Worm (Caenorhabditis elegans) whole organism, L4 larva: ENCODE data around the gene srw-76.

Source experiments
- F26F4.8 ChIP-seq: fragments of 200-800 bp; sonication (Bioruptor generic); conservative IDR thresholded peaks from 2 replicates; pipeline ENCODE4 v1.3.6; 2022; ENCODE audit warnings: missing genetic modification characterization, missing compliant biosample characterization
- F49E8.2 ChIP-seq: sonication (generic microtip); optimal IDR thresholded peaks from 2 replicates; lab custom pipeline; 2016; ENCODE audit warnings: missing compliant biosample characterization, mild to moderate bottlenecking, missing genetic modification characterization, borderline replicate concordance
- Y48G9A.11 ChIP-seq: fragments of 200-800 bp; sonication (Bioruptor generic); IDR thresholded peaks from 2 replicates; pipeline ENCODE4 v1.3.6; 2022; ENCODE audit warnings: missing genetic modification reagents, missing genetic modification characterization, missing compliant biosample characterization
- ZK337.2 ChIP-seq: fragments of 200-800 bp; sonication (Bioruptor generic); IDR thresholded peaks from 2 replicates; pipeline ENCODE4 v1.3.6; 2022; ENCODE audit warnings: missing genetic modification reagents, missing genetic modification characterization, missing compliant biosample characterization
- aha-1 ChIP-seq: fragments of 150-350 bp; peaks from one replicate; lab custom pipeline; 2014; ENCODE audit warnings: missing biosample characterization, missing genetic modification characterization
- ama-1 ChIP-seq: fragments of 150-350 bp; optimal IDR thresholded peaks from 2 replicates; lab custom pipeline; 2014; ENCODE audit warnings: inconsistent platforms, mixed read lengths
- arid-1 ChIP-seq: fragments of 200-800 bp; sonication (Bioruptor generic); conservative IDR thresholded peaks from 2 replicates; pipeline ENCODE4 v1.3.6; 2022; ENCODE audit warnings: missing genetic modification reagents, missing genetic modification characterization, missing compliant biosample characterization
- ceh-28 ChIP-seq: fragments of 150-350 bp; optimal IDR thresholded peaks from 2 replicates; lab custom pipeline; 2014; ENCODE audit warnings: missing biosample characterization, missing genetic modification reagents, missing genetic modification characterization
- ceh-32 ChIP-seq: sonication (generic microtip); optimal IDR thresholded peaks from 2 replicates; lab custom pipeline; 2016; ENCODE audit warnings: mild to moderate bottlenecking, missing genetic modification characterization, missing compliant biosample characterization; ENCODE audit not compliant: poor library complexity
- cey-2 ChIP-seq: sonication (generic microtip); optimal IDR thresholded peaks from 3 replicates; lab custom pipeline; 2017; ENCODE audit warnings: missing genetic modification characterization, mild to moderate bottlenecking, missing compliant biosample characterization, antibody characterized with exemption, borderline replicate concordance; ENCODE audit not compliant: insufficient read depth
- ctbp-1 ChIP-seq: fragments of 200-800 bp; sonication (Bioruptor generic); IDR thresholded peaks from 2 replicates; pipeline ENCODE4 v1.3.6; 2022; ENCODE audit warnings: missing genetic modification reagents, missing genetic modification characterization, missing compliant biosample characterization
- daf-16 ChIP-seq, 3 experiments: sonication (generic microtip); optimal IDR thresholded peaks; 2 replicates each; lab custom pipeline; 2016 to 2017; ENCODE audit warnings: missing genetic modification characterization in 3 of 3, missing genetic modification reagents in 3 of 3, mild to moderate bottlenecking in 2 of 3, missing compliant biosample characterization in 2 of 3, missing biosample characterization in 1 of 3, moderate library complexity in 1 of 3
- daf-8 ChIP-seq: fragments of 200-800 bp; sonication (Bioruptor generic); IDR thresholded peaks from 2 replicates; pipeline ENCODE4 v1.3.6; 2022; ENCODE audit warnings: missing genetic modification characterization, missing compliant biosample characterization
- dmd-6 ChIP-seq: fragments of 200-800 bp; sonication (Bioruptor generic); IDR thresholded peaks from 2 replicates; pipeline ENCODE4 v1.3.6; 2022; ENCODE audit warnings: missing genetic modification reagents, missing genetic modification characterization, missing compliant biosample characterization
- dve-1 ChIP-seq: sonication (generic microtip); optimal IDR thresholded peaks from 2 replicates; lab custom pipeline; 2017; ENCODE audit warnings: antibody characterized with exemption, mild to moderate bottlenecking, missing genetic modification characterization, missing compliant biosample characterization; ENCODE audit not compliant: insufficient read depth
- egl-43 ChIP-seq: fragments of 200-800 bp; sonication (Bioruptor generic); IDR thresholded peaks from 2 replicates; pipeline ENCODE4 v1.3.6; 2022; ENCODE audit warnings: missing genetic modification reagents, missing genetic modification characterization, missing compliant biosample characterization
- fkh-10 ChIP-seq: fragments of 150-350 bp; optimal IDR thresholded peaks from 2 replicates; lab custom pipeline; 2014; ENCODE audit warnings: missing biosample characterization, missing genetic modification reagents, missing genetic modification characterization
- hlh-11 ChIP-seq: fragments of 200-800 bp; sonication (Bioruptor generic); optimal IDR thresholded peaks from 2 replicates; lab custom pipeline; 2018; ENCODE audit warnings: mild to moderate bottlenecking, missing genetic modification characterization, missing compliant biosample characterization
- hlh-30 ChIP-seq: sonication (generic microtip); optimal IDR thresholded peaks from 2 replicates; lab custom pipeline; 2017; ENCODE audit warnings: antibody characterized with exemption, mild to moderate bottlenecking, missing genetic modification characterization, missing compliant biosample characterization; ENCODE audit not compliant: insufficient read depth
- lin-39 ChIP-seq: fragments of 150-350 bp; optimal IDR thresholded peaks from 2 replicates; lab custom pipeline; 2014; ENCODE audit warnings: missing biosample characterization, missing genetic modification reagents, missing genetic modification characterization
- madf-9 ChIP-seq: fragments of 200-800 bp; sonication (Bioruptor generic); conservative IDR thresholded peaks from 2 replicates; pipeline ENCODE4 v1.3.6; 2022; ENCODE audit warnings: missing genetic modification reagents, missing genetic modification characterization, missing compliant biosample characterization
- mes-2 ChIP-seq: sonication (generic microtip); optimal IDR thresholded peaks from 2 replicates; lab custom pipeline; 2016; ENCODE audit warnings: missing genotype, mild to moderate bottlenecking, missing genetic modification characterization, missing compliant biosample characterization; ENCODE audit not compliant: poor library complexity, severe bottlenecking
- mxl-2 ChIP-seq: fragments of 200-800 bp; sonication (Bioruptor generic); conservative IDR thresholded peaks from 2 replicates; pipeline ENCODE4 v1.3.6; 2022; ENCODE audit warnings: missing genetic modification reagents, missing genetic modification characterization, missing compliant biosample characterization
- nhr-237 ChIP-seq: sonication (generic microtip); optimal IDR thresholded peaks from 2 replicates; lab custom pipeline; 2017; ENCODE audit warnings: missing biosample characterization, missing genetic modification characterization
- nhr-48 ChIP-seq: sonication (generic microtip); optimal IDR thresholded peaks from 2 replicates; lab custom pipeline; 2016; ENCODE audit warnings: mild to moderate bottlenecking, missing genetic modification characterization, missing compliant biosample characterization
- nhr-6 ChIP-seq: fragments of 150-350 bp; optimal IDR thresholded peaks from 2 replicates; lab custom pipeline; 2014; ENCODE audit warnings: missing biosample characterization, missing genetic modification characterization
- php-3 ChIP-seq: fragments of 200-800 bp; sonication (Bioruptor generic); IDR thresholded peaks from 2 replicates; pipeline ENCODE4 v1.3.6; 2022; ENCODE audit warnings: missing genetic modification reagents, missing genetic modification characterization, missing compliant biosample characterization
- pqm-1 ChIP-seq: sonication (generic microtip); optimal IDR thresholded peaks from 2 replicates; lab custom pipeline; 2017; ENCODE audit warnings: missing biosample characterization, missing genetic modification characterization
- saeg-2 ChIP-seq: fragments of 200-800 bp; sonication (Bioruptor generic); IDR thresholded peaks from 2 replicates; pipeline ENCODE4 v1.3.6; 2022; ENCODE audit warnings: missing genetic modification reagents, missing genetic modification characterization, missing compliant biosample characterization
- sdz-12 ChIP-seq: fragments of 200-800 bp; sonication (Bioruptor generic); optimal IDR thresholded peaks from 2 replicates; lab custom pipeline; 2018; ENCODE audit warnings: mild to moderate bottlenecking, missing genetic modification characterization, missing compliant biosample characterization
- skn-1 ChIP-seq: fragments of 150-350 bp; optimal IDR thresholded peaks from 2 replicates; lab custom pipeline; 2014; ENCODE audit warnings: missing biosample characterization, missing genetic modification characterization
- tra-1 ChIP-seq: fragments of 200-800 bp; sonication (Bioruptor generic); IDR thresholded peaks from 2 replicates; pipeline ENCODE4 v1.3.6; 2022; ENCODE audit warnings: missing genetic modification reagents, missing genetic modification characterization, missing compliant biosample characterization
- unc-62 ChIP-seq, 3 experiments: fragments of 150-350 bp in 1 of 3; sonication (generic microtip); optimal IDR thresholded peaks in 2 of 3; peaks in 1 of 3; 1 replicate in 1 of 3; 2 replicates in 2 of 3; lab custom pipeline; 2014 to 2017; ENCODE audit warnings: missing biosample characterization in 3 of 3, missing genetic modification characterization in 3 of 3, missing genetic modification reagents in 3 of 3, missing genotype in 1 of 3
- vab-7 ChIP-seq: fragments of 200-800 bp; sonication (Bioruptor generic); IDR thresholded peaks from 2 replicates; pipeline ENCODE4 v1.3.6; 2022; ENCODE audit warnings: missing genetic modification reagents, missing genetic modification characterization, missing compliant biosample characterization
- zfp-3 ChIP-seq: fragments of 200-800 bp; sonication (Bioruptor generic); conservative IDR thresholded peaks from 2 replicates; pipeline ENCODE4 v1.3.6; 2022; ENCODE audit warnings: missing genetic modification reagents, missing genetic modification characterization, missing compliant biosample characterization
- zip-2 ChIP-seq: fragments of 150-350 bp; optimal IDR thresholded peaks from 2 replicates; lab custom pipeline; 2014; ENCODE audit warnings: missing biosample characterization, missing genetic modification characterization

srw-76 gene

DNA sequence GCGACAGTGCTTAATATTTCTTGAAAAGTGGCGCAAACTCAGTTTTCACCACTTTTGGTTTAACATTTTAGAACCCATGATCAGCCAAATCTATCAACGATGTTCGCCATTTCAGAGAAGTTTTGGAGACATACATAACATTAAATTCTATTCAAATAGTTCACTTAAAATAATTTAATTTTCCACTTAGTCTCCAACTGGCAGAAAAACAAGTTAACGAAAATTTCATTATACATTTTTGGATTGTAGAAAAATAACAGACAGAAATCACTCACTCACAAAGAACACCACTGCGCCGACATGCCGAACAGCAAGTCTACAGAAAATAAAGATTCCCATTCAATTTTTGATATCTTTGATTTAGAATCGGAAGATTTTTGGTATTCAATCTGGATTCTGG is 41.9 kb upstream of the srw-76 start, which contains the start of gene srw-44:
srw-44 (plus strand) TSS at position 301 of the 400 bp plus-strand sequence.
- no peak for TF ChIP-seq ctbp-1 (GFP tag; lab: Robert Waterston, UW)
- peak in 1 of 2 experiments; percentile 58 for TF ChIP-seq unc-62 (GFP tag; optimal IDR thresholded peaks at IDR 0.05 in 1 of 2; lab: Kevin White, UChicago)
- TF ChIP-seq unc-62 (tag; optimal IDR thresholded peaks at IDR 0.05; lab: Kevin White, UChicago), result no peak

DNA sequence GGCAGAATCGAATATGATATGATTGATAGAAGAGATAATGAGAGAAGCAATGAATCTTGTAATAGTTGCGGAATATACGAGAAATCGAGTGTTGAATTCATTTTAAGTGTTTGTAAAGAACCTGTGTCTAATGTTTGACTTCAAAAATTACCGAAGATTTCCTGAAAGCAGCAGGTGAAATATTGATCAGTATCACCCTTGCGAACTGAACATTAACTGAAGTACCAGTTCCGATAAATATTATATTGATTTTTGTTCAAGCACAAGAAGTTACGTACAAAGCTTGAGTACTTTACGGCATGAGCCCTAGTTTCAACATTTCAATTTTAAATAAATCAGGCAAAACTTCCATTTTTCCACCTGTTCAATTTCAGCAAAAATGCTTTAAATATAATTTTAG is 41.1 kb upstream of the srw-76 start, which contains the start of gene srz-103:
srz-103 (minus strand) TSS at position 101 of the 400 bp plus-strand sequence.
- TF ChIP-seq vab-7 (GFP tag; lab: Robert Waterston, UW) (no peak), lin-39 (tag; lab: Kevin White, UChicago) (no peak)
- TF ChIP-seq, all 104 proteins: peak for 0

DNA sequence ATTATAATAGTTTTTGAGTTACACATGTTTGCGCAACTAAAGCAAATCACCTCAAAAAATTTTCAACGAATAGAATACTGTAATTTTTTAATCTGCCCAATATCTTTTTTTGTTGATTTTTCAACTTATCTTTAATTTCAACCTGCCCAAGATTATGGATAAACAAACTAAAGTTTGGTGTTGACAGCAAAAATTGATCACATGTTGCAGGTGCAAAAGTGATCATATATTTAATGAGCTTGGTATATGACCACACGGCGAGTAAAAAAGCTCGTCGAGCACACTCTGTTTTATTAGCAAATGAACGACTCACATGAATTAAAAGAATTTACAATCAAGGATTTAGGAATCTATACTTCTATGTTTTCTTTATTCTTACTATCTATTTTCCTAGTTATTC is 37.4 kb upstream of the srw-76 start, which contains the start of gene srz-1:
srz-1 (plus strand) TSS at position 301 of the 400 bp plus-strand sequence.
- TF ChIP-seq Y48G9A.11 (no peak), egl-43 (GFP tag; lab: Robert Waterston, UW) (no peak)

DNA sequence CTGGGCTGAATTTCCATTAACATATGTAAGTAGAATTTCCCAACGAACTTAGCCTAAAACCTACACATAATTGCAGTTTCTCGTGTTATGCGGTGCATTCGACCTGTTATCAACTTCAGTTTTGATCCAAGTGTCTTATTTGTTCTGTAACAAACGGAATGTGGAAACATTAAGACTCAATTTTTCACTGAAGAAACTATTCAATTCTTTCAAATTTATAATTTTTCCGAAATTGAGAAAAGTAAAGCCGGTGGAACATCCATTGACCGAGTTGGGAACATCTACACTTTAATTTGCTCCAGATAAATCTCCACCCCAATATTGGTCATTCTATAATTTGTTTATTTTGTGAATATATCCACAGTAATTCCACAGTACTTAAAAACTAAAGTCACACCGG is 36.3 kb upstream of the srw-76 start:
- TF ChIP-seq aha-1 (tag; lab: Kevin White, UChicago) (peak; percentile 91), unc-62 (GFP tag; optimal IDR thresholded peaks at IDR 0.05 in 1 of 2; lab: Kevin White, UChicago) (peak in 1 of 2 experiments; percentile 80), unc-62 (tag; optimal IDR thresholded peaks at IDR 0.05; lab: Kevin White, UChicago) (no peak), zfp-3 (GFP tag; lab: Robert Waterston, UW) (no peak), saeg-2 (GFP tag; lab: Robert Waterston, UW) (no peak)
- TF ChIP-seq, all 104 proteins: peak for 2

DNA sequence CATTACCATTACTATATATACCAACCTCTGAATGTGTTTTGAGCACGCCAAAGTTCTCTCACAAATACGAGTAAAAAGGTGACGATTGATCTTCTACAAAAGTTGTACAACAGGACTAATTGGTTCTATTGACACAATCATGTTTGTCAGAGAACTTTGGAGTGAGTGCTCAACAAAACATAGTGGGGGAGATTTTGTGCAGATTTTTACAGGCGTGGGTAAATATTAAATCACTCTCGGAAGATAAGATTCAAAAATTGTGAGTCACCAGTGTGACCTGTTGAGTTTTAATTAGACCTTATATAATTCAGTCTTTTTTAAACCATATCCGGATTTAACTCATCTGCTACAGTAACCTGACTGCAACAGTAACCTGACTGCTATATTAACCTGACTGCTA is 34.1 kb upstream of the srw-76 start, which contains the start of gene F14F8.8:
F14F8.8 (minus strand) TSS at position 101 of the 400 bp plus-strand sequence.
- TF ChIP-seq daf-16 (GFP tag; optimal IDR thresholded peaks at IDR 0.05; lab: Kevin White, UChicago) (no peak), daf-16 (tag; optimal IDR thresholded peaks at IDR 0.05; lab: Kevin White, UChicago) (no peak), madf-9 (no peak), hlh-11 (tag; lab: Kevin White, UChicago) (no peak), aha-1 (tag; lab: Kevin White, UChicago) (no peak), fkh-10 (no peak), zfp-3 (GFP tag; lab: Robert Waterston, UW) (no peak), F26F4.8 (no peak), dve-1 (no peak), mes-2 (no peak), ctbp-1 (GFP tag; lab: Robert Waterston, UW) (no peak), ceh-28 (tag; lab: Kevin White, UChicago) (no peak), cey-2 (no peak)

DNA sequence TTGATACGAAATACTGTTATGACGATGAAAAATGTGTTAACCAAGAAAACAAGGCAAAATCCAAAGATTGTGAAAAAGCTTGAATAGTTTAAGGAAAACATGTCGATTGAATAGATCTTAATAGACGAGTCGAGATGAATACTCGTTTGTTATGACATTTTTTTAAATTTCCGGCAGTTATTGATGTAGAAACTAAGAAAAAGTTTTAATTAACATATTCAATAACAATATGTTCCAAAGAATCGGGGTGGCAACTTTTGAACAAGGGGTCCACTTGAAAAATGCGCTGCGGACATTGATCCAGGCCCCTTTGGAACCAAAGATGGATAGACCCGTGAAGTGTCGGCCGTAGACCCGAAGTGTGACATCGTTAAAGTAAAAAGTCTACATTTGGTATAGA is 33.1 kb upstream of the srw-76 start, which contains the start of gene str-61:
str-61 (minus strand) TSS at position 101 of the 400 bp plus-strand sequence.
- TF ChIP-seq zip-2 (tag; lab: Kevin White, UChicago) (no peak), nhr-237 (no peak), aha-1 (tag; lab: Kevin White, UChicago) (peak; percentile 6)

DNA sequence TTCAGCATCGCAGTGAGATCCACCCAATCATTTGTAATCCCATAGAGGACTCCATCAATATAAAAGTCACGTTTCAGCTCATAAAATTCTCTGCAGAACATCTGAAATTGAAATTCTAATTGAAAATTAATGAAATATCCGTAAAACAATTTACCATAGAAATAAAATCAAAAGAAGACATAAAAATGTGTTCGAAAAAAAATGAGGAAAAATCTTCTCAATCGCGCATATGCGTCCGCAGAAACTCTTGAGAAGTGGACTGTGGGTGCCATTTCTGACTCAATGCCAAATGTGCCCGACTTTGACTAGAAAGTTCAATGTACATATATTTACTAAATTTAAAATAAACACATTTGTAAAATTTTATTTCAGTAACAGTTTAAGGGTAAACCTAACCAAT is 30.4 kb upstream of the srw-76 start, which contains the start of gene F14F8.9:
F14F8.9 (minus strand) TSS at position 101 of the 400 bp plus-strand sequence.
- TF ChIP-seq mxl-2 (GFP tag; lab: Robert Waterston, UW) (no peak), php-3 (GFP tag; lab: Robert Waterston, UW) (no peak), sdz-12 (GFP tag; lab: Kevin White, UChicago) (no peak)

DNA sequence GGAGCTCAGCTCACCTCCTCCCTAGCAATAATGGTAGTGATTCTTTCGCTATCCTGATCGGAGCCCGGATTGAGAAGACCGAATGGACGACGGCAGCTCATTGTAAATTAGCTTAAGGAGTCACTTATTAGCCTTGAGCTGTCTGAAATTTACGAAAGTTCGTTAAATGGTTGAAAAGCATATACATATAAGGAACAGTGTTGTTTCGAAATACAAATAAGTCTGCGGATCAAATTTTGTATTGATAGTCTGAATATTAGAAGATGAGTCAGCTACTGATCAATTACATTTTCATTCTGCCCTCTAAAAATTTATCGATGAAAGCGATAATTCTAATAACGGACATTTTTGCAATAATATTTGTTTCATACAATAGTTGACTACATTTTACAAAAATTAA is 28.5 kb upstream of the srw-76 start, which contains the start of gene F14F8.14:
F14F8.14 (minus strand) TSS at position 101 of the 400 bp plus-strand sequence.
- no peak for TF ChIP-seq F49E8.2
- no peak for TF ChIP-seq pqm-1 (tag; lab: Kevin White, UChicago)
- TF ChIP-seq ceh-32 (tag; lab: Kevin White, UChicago), result no peak
- no peak for TF ChIP-seq daf-8 (GFP tag; lab: Robert Waterston, UW)
- no peak for TF ChIP-seq hlh-11 (tag; lab: Kevin White, UChicago)
- no peak for TF ChIP-seq ZK337.2 (GFP tag; lab: Robert Waterston, UW)
- no peak for TF ChIP-seq nhr-6 (tag; lab: Kevin White, UChicago)
- TF ChIP-seq hlh-30 (tag; lab: Kevin White, UChicago), result no peak
- no peak for TF ChIP-seq ama-1 (lab: Kevin White, UChicago)
- TF ChIP-seq tra-1 (GFP tag; lab: Robert Waterston, UW), result no peak
- no peak for TF ChIP-seq aha-1 (tag; lab: Kevin White, UChicago)
- TF ChIP-seq arid-1, result no peak
- no peak for TF ChIP-seq skn-1 (tag; lab: Kevin White, UChicago)
- no peak for TF ChIP-seq dmd-6 (GFP tag; lab: Robert Waterston, UW)
- TF ChIP-seq nhr-48, result no peak
